Fruit fly (Drosophila melanogaster) whole organism, embryonic: ENCODE results near the gene Tengl3.

ENCODE experiments used
- B-H2 ChIP-seq: fragments of 200-800 bp; sonication (Bioruptor generic); optimal IDR thresholded peaks from 2 replicates; lab custom pipeline; 2018; ENCODE audit warnings: missing biosample characterization, mild to moderate bottlenecking, missing genetic modification characterization
- C15 ChIP-seq: fragments of 200-800 bp; sonication (Bioruptor generic); IDR thresholded peaks from 3 replicates; pipeline ENCODE4 v1.3.6; 2022; ENCODE audit warnings: missing biosample characterization, missing genetic modification characterization
- CG1024 ChIP-seq: fragments of 200-800 bp; sonication (Bioruptor generic); IDR thresholded peaks from 2 replicates; pipeline ENCODE4 v1.3.6; 2022; ENCODE audit warnings: missing biosample characterization, missing genetic modification characterization
- CG11560 ChIP-seq: fragments of 200-800 bp; sonication (Bioruptor generic); IDR thresholded peaks from 3 replicates; pipeline ENCODE4 v1.3.6; 2022; ENCODE audit warnings: missing biosample characterization, missing genetic modification characterization
- CG1233 ChIP-seq: fragments of 200-800 bp; sonication (Bioruptor generic); optimal IDR thresholded peaks from 4 replicates; lab custom pipeline; 2018; ENCODE audit warnings: missing biosample characterization, mild to moderate bottlenecking, missing genetic modification characterization
- CG12744 ChIP-seq: fragments of 200-800 bp; sonication (Bioruptor generic); optimal IDR thresholded peaks from 2 replicates; lab custom pipeline; 2016; ENCODE audit warnings: missing biosample characterization, missing genetic modification characterization
- CG12769 ChIP-seq: fragments of 200-800 bp; sonication (Bioruptor generic); optimal IDR thresholded peaks from 2 replicates; lab custom pipeline; 2019; ENCODE audit warnings: missing biosample characterization, mild to moderate bottlenecking, missing genetic modification characterization, moderate library complexity
- CG13296 ChIP-seq: fragments of 200-800 bp; sonication (Bioruptor generic); optimal IDR thresholded peaks from 3 replicates; lab custom pipeline; 2018; ENCODE audit warnings: missing biosample characterization, mild to moderate bottlenecking, missing genetic modification characterization
- CG14710 ChIP-seq: fragments of 200-800 bp; sonication (Bioruptor generic); optimal IDR thresholded peaks from 3 replicates; lab custom pipeline; 2019; ENCODE audit warnings: missing biosample characterization, mild to moderate bottlenecking, missing genetic modification characterization, moderate library complexity
- CG15011 ChIP-seq: fragments of 200-800 bp; sonication (Bioruptor generic); optimal IDR thresholded peaks from 3 replicates; lab custom pipeline; 2018; ENCODE audit warnings: missing biosample characterization, mild to moderate bottlenecking, missing genetic modification characterization
- CG17328 ChIP-seq: fragments of 200-800 bp; sonication (Bioruptor generic); IDR thresholded peaks from 2 replicates; pipeline ENCODE4 v1.3.6; 2022; ENCODE audit warnings: missing biosample characterization, missing genetic modification characterization
- CG1792 ChIP-seq: fragments of 200-800 bp; sonication (Bioruptor generic); optimal IDR thresholded peaks from 2 replicates; lab custom pipeline; 2016; ENCODE audit warnings: missing biosample characterization, missing genetic modification characterization
- CG18011 ChIP-seq: fragments of 200-800 bp; sonication (Bioruptor generic); optimal IDR thresholded peaks from 2 replicates; lab custom pipeline; 2017; ENCODE audit warnings: missing biosample characterization, missing genetic modification characterization, mild to moderate bottlenecking, moderate library complexity, missing genotype
- CG1832 ChIP-seq: fragments of 200-800 bp; sonication (Bioruptor generic); optimal IDR thresholded peaks from 2 replicates; lab custom pipeline; 2017; ENCODE audit warnings: missing biosample characterization, mild to moderate bottlenecking, missing genetic modification characterization, inconsistent platforms
- CG2199 ChIP-seq: fragments of 200-800 bp; sonication (Bioruptor generic); IDR thresholded peaks from 3 replicates; pipeline ENCODE4 v1.3.6; 2022; ENCODE audit warnings: missing biosample characterization, missing genetic modification characterization
- CG32772 ChIP-seq: fragments of 200-800 bp; sonication (Bioruptor generic); IDR thresholded peaks from 2 replicates; pipeline ENCODE4 v1.3.6; 2022; ENCODE audit warnings: missing biosample characterization, missing genetic modification characterization
- CG3847 ChIP-seq: fragments of 200-800 bp; sonication (Bioruptor generic); IDR thresholded peaks from 2 replicates; pipeline ENCODE4 v1.3.6; 2022; ENCODE audit warnings: missing biosample characterization, missing genetic modification characterization
- CG7556 ChIP-seq: fragments of 200-800 bp; sonication (Bioruptor generic); optimal IDR thresholded peaks from 2 replicates; lab custom pipeline; 2017; ENCODE audit warnings: missing biosample characterization, mild to moderate bottlenecking, missing genetic modification characterization
- CG8290 ChIP-seq, 3 experiments: fragments of 200-800 bp; sonication (Bioruptor generic); optimal IDR thresholded peaks; 2 replicates each; lab custom pipeline; 2016 to 2019; ENCODE audit warnings: missing biosample characterization in 3 of 3, missing genetic modification characterization in 3 of 3, mild to moderate bottlenecking in 2 of 3, moderate library complexity in 1 of 3
- CrebB ChIP-seq: fragments of 200-800 bp; sonication (Bioruptor generic); optimal IDR thresholded peaks from 3 replicates; lab custom pipeline; 2018; ENCODE audit warnings: missing biosample characterization, mild to moderate bottlenecking, missing genetic modification characterization
- Dp ChIP-seq: fragments of 200-800 bp; sonication (Bioruptor generic); optimal IDR thresholded peaks from 2 replicates; lab custom pipeline; 2018; ENCODE audit warnings: missing biosample characterization, mild to moderate bottlenecking, missing genetic modification characterization, moderate library complexity
- GATAe ChIP-seq: fragments of 200-800 bp; sonication (Bioruptor generic); conservative IDR thresholded peaks from 2 replicates; pipeline ENCODE4 v1.3.6; 2022; ENCODE audit warnings: missing biosample characterization, missing genetic modification characterization
- HHEX ChIP-seq: fragments of 200-800 bp; sonication (Bioruptor generic); optimal IDR thresholded peaks from 3 replicates; lab custom pipeline; 2017; ENCODE audit warnings: missing biosample characterization, mild to moderate bottlenecking, missing genetic modification characterization, missing genetic modification reagents
- Mrtf ChIP-seq: fragments of 200-800 bp; sonication (Bioruptor generic); IDR thresholded peaks from 3 replicates; pipeline ENCODE4 v1.3.6; 2022; ENCODE audit warnings: missing biosample characterization, missing genetic modification characterization
- NC2β ChIP-seq: fragments of 200-800 bp; sonication (Bioruptor generic); optimal IDR thresholded peaks from 2 replicates; lab custom pipeline; 2016; ENCODE audit warnings: missing biosample characterization, missing genetic modification characterization
- aop ChIP-seq: fragments of 200-800 bp; sonication (Bioruptor generic); IDR thresholded peaks from 2 replicates; pipeline ENCODE4 v1.3.6; 2022; ENCODE audit warnings: missing biosample characterization, missing genetic modification characterization
- bbx ChIP-seq: fragments of 200-800 bp; sonication (Bioruptor generic); IDR thresholded peaks from 2 replicates; pipeline ENCODE4 v1.3.6; 2022; ENCODE audit warnings: missing biosample characterization, missing genetic modification characterization; ENCODE audit not compliant: partially characterized antibody
- bowl ChIP-seq: fragments of 200-800 bp; sonication (Bioruptor generic); IDR thresholded peaks from 2 replicates; pipeline ENCODE4 v1.3.6; 2022; ENCODE audit warnings: missing biosample characterization, missing genetic modification characterization
- disco-r ChIP-seq: fragments of 200-800 bp; sonication (Bioruptor generic); optimal IDR thresholded peaks from 2 replicates; lab custom pipeline; 2016; ENCODE audit warnings: missing biosample characterization, missing genetic modification characterization
- gcm ChIP-seq: fragments of 200-800 bp; sonication (Bioruptor generic); optimal IDR thresholded peaks from 2 replicates; lab custom pipeline; 2019; ENCODE audit warnings: missing biosample characterization, mild to moderate bottlenecking, missing genetic modification characterization, moderate library complexity
- hkb ChIP-seq, 2 experiments: fragments of 200-800 bp in 1 of 2; fragments of >200 bp in 1 of 2; sonication (Bioruptor generic) in 1 of 2; IDR thresholded peaks in 1 of 2; optimal IDR thresholded peaks in 1 of 2; 2 replicates each; pipeline versions ENCODE4 v1.3.6 to Lab custom; 2017 to 2022; ENCODE audit warnings: missing biosample characterization in 1 of 2, missing genetic modification characterization in 1 of 2
- klu ChIP-seq: fragments of 200-800 bp; sonication (Bioruptor generic); IDR thresholded peaks from 2 replicates; pipeline ENCODE4 v1.3.6; 2022; ENCODE audit warnings: missing biosample characterization, missing genetic modification characterization
- luna ChIP-seq: fragments of 200-800 bp; sonication (Bioruptor generic); optimal IDR thresholded peaks from 2 replicates; lab custom pipeline; 2016; ENCODE audit warnings: missing biosample characterization, missing genetic modification characterization
- pan ChIP-seq, 4 experiments: fragments of >200 bp in 3 of 4; fragments of 200-800 bp in 1 of 4; sonication (Bioruptor generic) in 1 of 4; optimal IDR thresholded peaks in 3 of 4; IDR thresholded peaks in 1 of 4; 2 replicates each; pipeline versions ENCODE4 v1.3.6 to Lab custom; 2017 to 2022; ENCODE audit warnings: missing biosample characterization in 2 of 4, missing genetic modification characterization in 2 of 4, mixed read lengths in 1 of 4
- salm ChIP-seq: fragments of 200-800 bp; sonication (Bioruptor generic); optimal IDR thresholded peaks from 2 replicates; lab custom pipeline; 2018; ENCODE audit warnings: missing biosample characterization, mild to moderate bottlenecking, missing genetic modification characterization
- schlank ChIP-seq: fragments of 200-800 bp; sonication (Bioruptor generic); optimal IDR thresholded peaks from 2 replicates; lab custom pipeline; 2018; ENCODE audit warnings: missing biosample characterization, mild to moderate bottlenecking, missing genetic modification characterization
- sd ChIP-seq: fragments of 200-800 bp; sonication (Bioruptor generic); optimal IDR thresholded peaks from 3 replicates; lab custom pipeline; 2018; ENCODE audit warnings: missing biosample characterization, mild to moderate bottlenecking, missing genetic modification characterization, moderate library complexity
- sisA ChIP-seq: fragments of 200-800 bp; sonication (Bioruptor generic); IDR thresholded peaks from 2 replicates; pipeline ENCODE4 v1.3.6; 2022; ENCODE audit warnings: missing biosample characterization, missing genetic modification characterization
- tin ChIP-seq: fragments of 200-800 bp; sonication (Bioruptor generic); optimal IDR thresholded peaks from 3 replicates; lab custom pipeline; 2016; ENCODE audit warnings: missing biosample characterization, missing genetic modification characterization

Tengl3 gene

dm6 chr2L:2284863-2285262, 46.8 kb upstream of the Tengl3 start, which contains the start of gene CG4271:
TSS of gene CG4271 (plus strand) at chr2L:2285163.
- no peak for TF ChIP-seq CG11560 (tag; lab: Robert Waterston, UW)
- no peak for TF ChIP-seq GATAe (GFP tag; lab: Robert Waterston, UW)
- TF ChIP-seq CG12744 (GFP tag; lab: Kevin White, UChicago): no peak
- no peak for TF ChIP-seq CG1792 (GFP tag; lab: Kevin White, UChicago)
- no peak for TF ChIP-seq aop (GFP tag; lab: Robert Waterston, UW)
- no peak for TF ChIP-seq CG17328 (GFP tag; lab: Robert Waterston, UW)
- TF ChIP-seq pan (optimal IDR thresholded peaks at IDR 0.05; lab: Kevin White, UChicago): no peak
- TF ChIP-seq pan (GFP tag; optimal IDR thresholded peaks at IDR 0.05 in 1 of 2, IDR thresholded peaks at IDR 0.05 in 1 of 2): no peak
- TF ChIP-seq CG13296 (GFP tag; lab: Kevin White, UChicago): no peak
- TF ChIP-seq NC2β (GFP tag; lab: Kevin White, UChicago): no peak

dm6 chr2L:2269040-2269439, 31.0 kb upstream of the Tengl3 start, which contains the start of gene CG17242:
TSS of gene CG17242 (minus strand) at chr2L:2269140.
- no peak for TF ChIP-seq CrebB (tag; lab: Kevin White, UChicago)
- no peak for TF ChIP-seq CG3847
- no peak for TF ChIP-seq CG15011 (GFP tag; lab: Kevin White, UChicago)
- no peak for TF ChIP-seq CG12769 (tag; lab: Kevin White, UChicago)
- TF ChIP-seq klu: no peak
- no peak for TF ChIP-seq CG1832 (GFP tag; lab: Kevin White, UChicago)
- TF ChIP-seq disco-r (GFP tag; lab: Kevin White, UChicago): no peak
- no peak for TF ChIP-seq sisA (GFP tag; lab: Robert Waterston, UW)
- TF ChIP-seq sd (tag; lab: Kevin White, UChicago): no peak

DNA sequence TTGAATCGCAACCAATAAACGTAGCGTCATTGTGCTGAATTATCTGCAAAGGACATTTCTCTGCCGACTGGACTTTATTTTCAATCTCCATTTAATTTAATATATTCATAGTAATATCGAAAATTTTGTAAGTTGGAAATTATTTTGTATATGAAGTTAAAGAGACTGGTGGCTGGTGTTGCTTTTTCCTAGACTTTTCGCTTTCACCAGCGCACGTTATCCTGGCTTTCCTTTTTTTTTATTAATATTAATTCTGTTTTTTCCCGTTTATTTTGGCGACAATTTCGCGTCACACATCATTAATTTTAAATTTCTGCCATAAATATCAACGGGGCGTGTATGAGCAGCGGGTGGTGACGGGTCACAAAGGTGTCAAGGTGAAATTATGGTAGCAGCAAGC, 27.2 kb upstream of the Tengl3 start, which contains the start of gene CG34049:
Gene CG34049 (minus strand): TSS at position 101 of the 400 bp plus-strand sequence.
- TF ChIP-seq Dp (GFP tag; lab: Kevin White, UChicago) (no peak), bowl (no peak), gcm (GFP tag; lab: Kevin White, UChicago) (no peak), CG7556 (GFP tag; lab: Kevin White, UChicago) (no peak), hkb (optimal IDR thresholded peaks at IDR 0.05; lab: Kevin White, UChicago) (no peak), hkb (GFP tag; IDR thresholded peaks at IDR 0.05; lab: Robert Waterston, UW) (no peak), CG32772 (GFP tag; lab: Robert Waterston, UW) (no peak), tin (GFP tag; lab: Kevin White, UChicago) (no peak), salm (no peak), CG18011 (no peak), B-H2 (GFP tag; lab: Kevin White, UChicago) (no peak), CG14710 (tag; lab: Kevin White, UChicago) (no peak), CG8290 (GFP tag; optimal IDR thresholded peaks at IDR 0.05; lab: Kevin White, UChicago) (no peak), CG8290 (tag; optimal IDR thresholded peaks at IDR 0.05; lab: Kevin White, UChicago) (no peak), Mrtf (no peak), bbx (GFP tag; lab: Robert Waterston, UW) (no peak), C15 (GFP tag; lab: Robert Waterston, UW) (no peak), CG1233 (no peak)

DNA sequence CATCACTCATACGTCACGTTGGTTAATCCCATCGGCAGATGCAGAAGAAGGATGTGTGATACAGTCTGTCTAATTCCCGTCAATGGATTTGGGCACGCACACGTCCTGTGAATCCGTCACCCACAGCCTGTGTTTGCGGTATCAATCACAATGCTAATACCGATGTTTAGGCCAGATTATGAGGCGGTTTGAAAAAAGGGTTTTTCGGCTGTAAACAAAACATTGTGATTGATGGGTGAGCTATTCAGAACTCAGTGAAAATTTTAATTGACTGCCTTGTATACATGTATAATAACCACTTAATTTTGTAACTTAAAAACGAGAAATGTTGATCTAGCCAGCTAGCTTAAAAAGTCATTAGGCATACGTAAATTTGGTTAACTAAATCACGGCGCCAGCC, 25.1 kb upstream of the Tengl3 start, which contains the start of gene CG4270:
Gene CG4270 (plus strand): TSS at position 301 of the 400 bp plus-strand sequence.
- TF ChIP-seq luna (GFP tag; lab: Kevin White, UChicago): no peak
- no peak for TF ChIP-seq HHEX (GFP tag; lab: Kevin White, UChicago)
- TF ChIP-seq CG12744 (GFP tag; lab: Kevin White, UChicago): no peak
- no peak for TF ChIP-seq CG1024 (GFP tag; lab: Robert Waterston, UW)
- TF ChIP-seq schlank (tag; lab: Kevin White, UChicago): no peak
- no peak for TF ChIP-seq CG2199
